Fruit fly (Drosophila melanogaster) whole organism, adult: ENCODE data around the gene emc.
A peak's percentile ranks its signal among the peaks of the same experiment; 100 is the strongest.

Experiments used
- CG11617 ChIP-seq: fragments of 200-800 bp; sonication (Bioruptor generic); optimal IDR thresholded peaks from 2 replicates; lab custom pipeline; 2017; ENCODE audit warnings: mild to moderate bottlenecking, missing biosample characterization, missing genetic modification reagents, missing genetic modification characterization
- CG14711 ChIP-seq: fragments of 200-800 bp; sonication (Bioruptor generic); optimal IDR thresholded peaks from 2 replicates; lab custom pipeline; 2018; ENCODE audit warnings: missing biosample characterization, mild to moderate bottlenecking, missing genetic modification characterization, moderate library complexity
- CG5204 ChIP-seq: fragments of 200-800 bp; sonication (Bioruptor generic); optimal IDR thresholded peaks from 2 replicates; lab custom pipeline; 2016; ENCODE audit warnings: missing biosample characterization, missing genetic modification characterization
- CG7045 ChIP-seq: fragments of 200-800 bp; sonication (Bioruptor generic); optimal IDR thresholded peaks from 2 replicates; lab custom pipeline; 2017; ENCODE audit warnings: missing biosample characterization, mild to moderate bottlenecking, missing genetic modification characterization
- Clk ChIP-seq: fragments of 200-800 bp; sonication (Bioruptor generic); optimal IDR thresholded peaks from 2 replicates; lab custom pipeline; 2017; ENCODE audit warnings: missing biosample characterization, missing genetic modification characterization
- Crg-1 ChIP-seq: fragments of 200-800 bp; sonication (Bioruptor generic); optimal IDR thresholded peaks from 2 replicates; lab custom pipeline; 2016; ENCODE audit warnings: missing biosample characterization, missing genetic modification characterization
- Hr96 ChIP-seq: fragments of 200-800 bp; sonication (Bioruptor generic); optimal IDR thresholded peaks from 2 replicates; lab custom pipeline; 2016; ENCODE audit warnings: missing biosample characterization, missing genetic modification characterization
- Mnt ChIP-seq: fragments of 200-800 bp; sonication (Bioruptor generic); optimal IDR thresholded peaks from 2 replicates; lab custom pipeline; 2016; ENCODE audit warnings: missing biosample characterization, mild to moderate bottlenecking, missing genetic modification characterization
- bab1 ChIP-seq: fragments of 200-800 bp; sonication (Bioruptor generic); optimal IDR thresholded peaks from 3 replicates; lab custom pipeline; 2019; ENCODE audit warnings: missing biosample characterization, mild to moderate bottlenecking, missing genetic modification characterization, moderate library complexity
- cic ChIP-seq: fragments of 200-800 bp; sonication (Bioruptor generic); optimal IDR thresholded peaks from 2 replicates; lab custom pipeline; 2017; ENCODE audit warnings: missing biosample characterization, mild to moderate bottlenecking, missing genetic modification characterization, moderate library complexity
- cnc ChIP-seq, 2 experiments: fragments of >200 bp; optimal IDR thresholded peaks; 2 replicates each; lab custom pipeline; 2017
- kay ChIP-seq: fragments of 200-800 bp; sonication (Bioruptor generic); peaks from one replicate; lab custom pipeline; 2016; ENCODE audit warnings: missing biosample characterization, missing genetic modification characterization, borderline replicate concordance
- tj ChIP-seq: fragments of 200-800 bp; sonication (Bioruptor generic); optimal IDR thresholded peaks from 3 replicates; lab custom pipeline; 2017; ENCODE audit warnings: missing biosample characterization, mild to moderate bottlenecking, missing genetic modification characterization, moderate library complexity

- TF ChIP-seq kay (GFP tag; lab: Kevin White, UChicago) (no peak), CG11617 (GFP tag; lab: Kevin White, UChicago) (no peak), CG5204 (GFP tag; lab: Kevin White, UChicago) (no peak), CG14711 (peak; percentile 3), tj (GFP tag; lab: Kevin White, UChicago) (no peak), bab1 (GFP tag; lab: Kevin White, UChicago) (no peak), CG7045 (GFP tag; lab: Kevin White, UChicago) (no peak), Hr96 (no peak), Crg-1 (GFP tag; lab: Kevin White, UChicago) (no peak), cnc (optimal IDR thresholded peaks at IDR 0.05; lab: Kevin White, UChicago) (no peak), cic (GFP tag; lab: Kevin White, UChicago) (no peak), Mnt (no peak), Clk (no peak)
These were observed 9.7 kb upstream of the emc start for dm6 chr3L:739357-740130.
